Fruit fly (Drosophila melanogaster) whole organism, prepupa: Measurements from ENCODE around the gene CG14042.

Source experiments
- Blimp-1 ChIP-seq: fragments of 200-800 bp; sonication (Bioruptor generic); optimal IDR thresholded peaks from 3 replicates; lab custom pipeline; 2017; ENCODE audit warnings: missing biosample characterization, missing genetic modification characterization, mild to moderate bottlenecking, moderate library complexity, missing genetic modification reagents
- CG10631 ChIP-seq: fragments of 200-800 bp; sonication (Bioruptor generic); optimal IDR thresholded peaks from 2 replicates; lab custom pipeline; 2016; ENCODE audit warnings: missing biosample characterization, missing genetic modification characterization
- CG10669 ChIP-seq: fragments of 200-800 bp; sonication (Bioruptor generic); optimal IDR thresholded peaks from 3 replicates; lab custom pipeline; 2018; ENCODE audit warnings: missing biosample characterization, mild to moderate bottlenecking, missing genetic modification characterization, moderate library complexity
- CG11762 ChIP-seq: fragments of 200-800 bp; sonication (Bioruptor generic); optimal IDR thresholded peaks from 3 replicates; lab custom pipeline; 2016; ENCODE audit warnings: missing biosample characterization, missing genetic modification characterization; ENCODE audit not compliant: insufficient read depth
- CG1621 ChIP-seq: fragments of 200-800 bp; sonication (Bioruptor generic); optimal IDR thresholded peaks from 3 replicates; lab custom pipeline; 2018; ENCODE audit warnings: missing biosample characterization, mild to moderate bottlenecking, missing genetic modification characterization
- CG16779 ChIP-seq: fragments of 200-800 bp; sonication (Bioruptor generic); optimal IDR thresholded peaks from 3 replicates; lab custom pipeline; 2017; ENCODE audit warnings: missing biosample characterization, mild to moderate bottlenecking, missing genetic modification characterization
- CG31627 ChIP-seq: fragments of 200-800 bp; sonication (Bioruptor generic); optimal IDR thresholded peaks from 3 replicates; lab custom pipeline; 2016; ENCODE audit warnings: missing biosample characterization, missing genetic modification characterization
- CG32006 ChIP-seq: fragments of 200-800 bp; sonication (Bioruptor generic); optimal IDR thresholded peaks from 3 replicates; lab custom pipeline; 2017; ENCODE audit warnings: missing biosample characterization, mild to moderate bottlenecking, missing genetic modification characterization
- CG4318 ChIP-seq: fragments of 200-800 bp; sonication (Bioruptor generic); optimal IDR thresholded peaks from 3 replicates; lab custom pipeline; 2017; ENCODE audit warnings: missing biosample characterization, mild to moderate bottlenecking, missing genetic modification characterization
- CG6276 ChIP-seq: fragments of 200-800 bp; sonication (Bioruptor generic); optimal IDR thresholded peaks from 2 replicates; lab custom pipeline; 2017; ENCODE audit warnings: missing biosample characterization, mild to moderate bottlenecking, missing genetic modification characterization
- CG6792 ChIP-seq: fragments of 200-800 bp; sonication (Bioruptor generic); optimal IDR thresholded peaks from 3 replicates; lab custom pipeline; 2016; ENCODE audit warnings: missing biosample characterization, missing genetic modification characterization
- CG6854 ChIP-seq: fragments of 200-800 bp; sonication (Bioruptor generic); optimal IDR thresholded peaks from 2 replicates; lab custom pipeline; 2017; ENCODE audit warnings: missing biosample characterization, mild to moderate bottlenecking, missing genetic modification characterization
- CG7368 ChIP-seq: fragments of 200-800 bp; sonication (Bioruptor generic); optimal IDR thresholded peaks from 3 replicates; lab custom pipeline; 2016; ENCODE audit warnings: missing biosample characterization, missing genetic modification characterization
- CG8319 ChIP-seq: fragments of 200-800 bp; sonication (Bioruptor generic); optimal IDR thresholded peaks from 3 replicates; lab custom pipeline; 2016; ENCODE audit warnings: missing biosample characterization, missing genetic modification characterization
- CG9139 ChIP-seq: fragments of 200-800 bp; sonication (Bioruptor generic); optimal IDR thresholded peaks from 3 replicates; lab custom pipeline; 2017; ENCODE audit warnings: missing biosample characterization, mild to moderate bottlenecking, missing genetic modification characterization
- Eip78C ChIP-seq: fragments of 200-800 bp; sonication (Bioruptor generic); peaks from one replicate; lab custom pipeline; 2016; ENCODE audit warnings: missing biosample characterization, missing genetic modification characterization
- Eip93F ChIP-seq: fragments of 200-800 bp; sonication (Bioruptor generic); optimal IDR thresholded peaks from 2 replicates; lab custom pipeline; 2016; ENCODE audit warnings: missing biosample characterization, mild to moderate bottlenecking, missing genetic modification characterization
- Gug ChIP-seq: fragments of 200-800 bp; sonication (Bioruptor generic); IDR thresholded peaks from 2 replicates; pipeline ENCODE4 v1.3.6; 2022; ENCODE audit warnings: missing biosample characterization, missing genetic modification characterization
- Hr38 ChIP-seq: sonication (Bioruptor generic); optimal IDR thresholded peaks from 2 replicates; lab custom pipeline; 2016; ENCODE audit warnings: missing biosample characterization, missing genetic modification characterization
- Hr39 ChIP-seq: fragments of 200-800 bp; sonication (Bioruptor generic); optimal IDR thresholded peaks from 2 replicates; lab custom pipeline; 2016; ENCODE audit warnings: missing biosample characterization, missing genetic modification characterization
- Hr4 ChIP-seq: fragments of 200-800 bp; sonication (Bioruptor generic); optimal IDR thresholded peaks from 3 replicates; lab custom pipeline; 2016; ENCODE audit warnings: missing biosample characterization, missing genetic modification characterization
- Lpt ChIP-seq: fragments of 200-800 bp; sonication (Bioruptor generic); optimal IDR thresholded peaks from 3 replicates; lab custom pipeline; 2016; ENCODE audit warnings: missing biosample characterization, missing genetic modification characterization
- OdsH ChIP-seq: fragments of 200-800 bp; sonication (Bioruptor generic); optimal IDR thresholded peaks from 3 replicates; lab custom pipeline; 2016; ENCODE audit warnings: missing biosample characterization, missing genetic modification characterization
- Smox ChIP-seq: fragments of 200-800 bp; sonication (Bioruptor generic); optimal IDR thresholded peaks from 3 replicates; lab custom pipeline; 2016; ENCODE audit warnings: missing biosample characterization, missing genetic modification characterization
- Sox102F ChIP-seq: fragments of 200-800 bp; sonication (Bioruptor generic); optimal IDR thresholded peaks from 2 replicates; lab custom pipeline; 2016; ENCODE audit warnings: missing biosample characterization, mild to moderate bottlenecking, missing genetic modification characterization
- Sox14 ChIP-seq: fragments of 200-800 bp; sonication (Bioruptor generic); optimal IDR thresholded peaks from 3 replicates; lab custom pipeline; 2016; ENCODE audit warnings: missing biosample characterization, missing genetic modification characterization
- Sox15 ChIP-seq: fragments of 200-800 bp; sonication (Bioruptor generic); optimal IDR thresholded peaks from 3 replicates; lab custom pipeline; 2016; ENCODE audit warnings: missing biosample characterization, missing genetic modification characterization
- achi ChIP-seq: fragments of 200-800 bp; sonication (Bioruptor generic); optimal IDR thresholded peaks from 3 replicates; lab custom pipeline; 2016; ENCODE audit warnings: missing biosample characterization, missing genetic modification characterization
- acj6 ChIP-seq: fragments of 200-800 bp; sonication (Bioruptor generic); optimal IDR thresholded peaks from 3 replicates; lab custom pipeline; 2016; ENCODE audit warnings: missing biosample characterization, missing genetic modification characterization
- cyc ChIP-seq: fragments of 200-800 bp; sonication (Bioruptor generic); optimal IDR thresholded peaks from 3 replicates; lab custom pipeline; 2016; ENCODE audit warnings: missing biosample characterization, missing genetic modification characterization
- dsx ChIP-seq: fragments of 200-800 bp; optimal IDR thresholded peaks from 3 replicates; lab custom pipeline; 2019; ENCODE audit warnings: missing biosample characterization, mild to moderate bottlenecking, missing genetic modification characterization, moderate library complexity; ENCODE audit not compliant: poor library complexity, severe bottlenecking
- eg ChIP-seq: fragments of 200-800 bp; sonication (Bioruptor generic); IDR thresholded peaks from 3 replicates; pipeline ENCODE4 v1.3.6; 2022; ENCODE audit warnings: missing biosample characterization, missing genetic modification characterization
- esn ChIP-seq: fragments of 200-800 bp; sonication (Bioruptor generic); optimal IDR thresholded peaks from 2 replicates; lab custom pipeline; 2016; ENCODE audit warnings: missing biosample characterization, mild to moderate bottlenecking, missing genetic modification characterization, moderate library complexity
- fd85E ChIP-seq: fragments of 200-800 bp; sonication (Bioruptor generic); optimal IDR thresholded peaks from 3 replicates; lab custom pipeline; 2016; ENCODE audit warnings: missing biosample characterization, missing genetic modification characterization
- fkh ChIP-seq: fragments of 200-800 bp; sonication (Bioruptor generic); optimal IDR thresholded peaks from 3 replicates; lab custom pipeline; 2017; ENCODE audit warnings: missing biosample characterization, mild to moderate bottlenecking, missing genetic modification characterization, moderate library complexity
- lz ChIP-seq: fragments of 200-800 bp; sonication (Bioruptor generic); optimal IDR thresholded peaks from 3 replicates; lab custom pipeline; 2016; ENCODE audit warnings: missing biosample characterization, missing genetic modification characterization
- salr ChIP-seq, 2 experiments: fragments of 200-800 bp; sonication (Bioruptor generic); optimal IDR thresholded peaks; 3 replicates each; lab custom pipeline; 2016 to 2018; ENCODE audit warnings: missing biosample characterization in 2 of 2, missing genetic modification characterization in 2 of 2, mild to moderate bottlenecking in 1 of 2
- spab ChIP-seq: fragments of 200-800 bp; sonication (Bioruptor generic); optimal IDR thresholded peaks from 2 replicates; lab custom pipeline; 2017; ENCODE audit warnings: missing biosample characterization, mild to moderate bottlenecking, missing genetic modification characterization, missing genetic modification reagents
- svp ChIP-seq: fragments of 200-800 bp; sonication (Bioruptor generic); peaks from one replicate; lab custom pipeline; 2016; ENCODE audit warnings: missing biosample characterization, missing genetic modification characterization
- topi ChIP-seq: fragments of 200-800 bp; sonication (Bioruptor generic); optimal IDR thresholded peaks from 3 replicates; lab custom pipeline; 2016; ENCODE audit warnings: missing biosample characterization, missing genetic modification characterization
- vri ChIP-seq: fragments of 200-800 bp; sonication (Bioruptor generic); optimal IDR thresholded peaks from 3 replicates; lab custom pipeline; 2016; ENCODE audit warnings: missing biosample characterization, mild to moderate bottlenecking, missing genetic modification characterization

Gene CG14042

DNA sequence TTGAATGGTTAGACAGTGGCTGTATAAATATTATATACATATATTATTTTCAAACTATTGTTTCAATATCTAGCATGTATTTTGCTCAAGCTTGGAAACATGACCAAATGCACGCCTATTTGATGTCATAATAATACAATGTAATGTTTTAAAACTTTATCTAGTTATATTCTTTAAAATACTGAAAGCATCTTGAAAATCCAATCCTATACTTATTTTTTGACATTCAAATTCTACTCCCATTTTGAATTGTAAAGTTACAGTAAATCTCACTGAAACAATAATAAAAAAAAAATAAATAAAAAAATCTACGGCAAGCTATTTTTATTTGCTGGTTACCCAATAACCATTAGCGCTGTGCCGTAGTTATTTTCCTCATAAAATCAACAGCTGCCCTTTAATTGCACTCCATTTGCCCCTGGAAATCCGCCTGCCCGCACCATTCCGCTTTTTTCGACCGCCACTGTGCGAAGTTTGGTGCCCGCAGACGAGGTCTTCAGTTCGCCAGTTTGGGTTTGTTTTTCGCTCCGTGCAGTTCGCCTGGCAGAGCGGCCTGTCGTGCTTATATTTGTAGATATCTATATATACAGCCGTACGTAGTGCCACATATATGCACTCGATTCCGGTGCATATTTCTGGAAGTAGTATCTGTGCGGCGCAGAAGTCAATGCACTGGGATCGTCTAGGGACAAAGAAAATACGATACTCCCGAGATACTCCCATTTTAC is 7.5 kb downstream of the CG14042 start (continued):
- no peak for TF ChIP-seq CG8319
- peak; percentile 2 for TF ChIP-seq CG6854 (GFP tag; lab: Kevin White, UChicago)
- TF ChIP-seq lz (GFP tag; lab: Kevin White, UChicago) = peak; percentile 40
- TF ChIP-seq esn = peak; percentile 60
- TF ChIP-seq CG7368 (GFP tag; lab: Kevin White, UChicago) = no peak
- peak; percentile 49 for TF ChIP-seq CG4318 (GFP tag; lab: Kevin White, UChicago)
- peak; percentile 66 for TF ChIP-seq Sox14 (GFP tag; lab: Kevin White, UChicago)
- TF ChIP-seq CG10631 (GFP tag; lab: Kevin White, UChicago) = peak; percentile 57
- TF ChIP-seq Hr4 (GFP tag; lab: Kevin White, UChicago) = peak; percentile 63
- TF ChIP-seq CG9139 (GFP tag; lab: Kevin White, UChicago) = peak; percentile 7
- peak; percentile 70 for TF ChIP-seq CG32006 (GFP tag; lab: Kevin White, UChicago)
- peak; percentile 29 for TF ChIP-seq CG10669
- no peak for TF ChIP-seq spab (GFP tag; lab: Kevin White, UChicago)
- TF ChIP-seq svp (GFP tag; lab: Kevin White, UChicago) = peak; percentile 87
- peak; percentile 65 for TF ChIP-seq OdsH
- TF ChIP-seq CG31627 (GFP tag; lab: Kevin White, UChicago) = peak; percentile 40
- peak; percentile 37 for TF ChIP-seq Hr39
- TF ChIP-seq fd85E (GFP tag; lab: Kevin White, UChicago) = peak; percentile 14
- TF ChIP-seq Blimp-1 (GFP tag; lab: Kevin White, UChicago) = no peak
- TF ChIP-seq eg (GFP tag; lab: Robert Waterston, UW) = peak; percentile 79
- no peak for TF ChIP-seq Hr38 (GFP tag; lab: Kevin White, UChicago)
- peak; percentile 11 for TF ChIP-seq CG6792 (GFP tag; lab: Kevin White, UChicago)
- TF ChIP-seq Lpt (GFP tag; lab: Kevin White, UChicago) = peak; percentile 33
- peak; percentile 36 for TF ChIP-seq acj6 (GFP tag; lab: Kevin White, UChicago)
- peak; percentile 58 for TF ChIP-seq achi (GFP tag; lab: Kevin White, UChicago)
- TF ChIP-seq vri = peak; percentile 97
- TF ChIP-seq cyc (GFP tag; lab: Kevin White, UChicago) = peak; percentile 40

- TF ChIP-seq Eip78C (GFP tag; lab: Kevin White, UChicago) (peak; percentile 32), Sox15 (no peak), CG11762 (no peak), esn (no peak), OdsH (no peak)
- TF ChIP-seq, all 60 proteins: peak for 1
Observed at dm6 chr2L:5046261-5046660, 8.8 kb downstream of the CG14042 start.

DNA sequence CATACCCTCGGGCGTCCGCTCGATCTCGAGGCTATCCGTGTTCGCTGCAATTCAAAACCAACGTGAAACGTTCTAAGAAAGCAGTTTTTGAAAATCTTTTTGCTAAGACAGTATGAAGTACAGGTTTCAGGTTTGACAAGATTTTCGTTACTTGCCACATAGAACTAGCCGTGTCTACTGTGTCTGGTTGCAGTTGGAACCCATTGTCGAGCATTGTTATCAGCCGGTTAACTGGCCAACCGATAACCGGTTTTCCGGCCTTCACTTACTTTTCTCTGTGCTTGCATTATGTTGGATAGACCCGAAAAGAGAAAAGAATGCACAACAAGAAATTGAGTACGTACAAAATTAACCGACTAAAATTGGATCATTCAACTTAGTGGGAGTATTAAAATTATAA is 12.5 kb downstream of the CG14042 start:
- TF ChIP-seq CG32006 (GFP tag; lab: Kevin White, UChicago) (peak; percentile 37), CG1621 (peak; percentile 58), CG6276 (GFP tag; lab: Kevin White, UChicago) (peak; percentile 18), Sox15 (no peak)

DNA sequence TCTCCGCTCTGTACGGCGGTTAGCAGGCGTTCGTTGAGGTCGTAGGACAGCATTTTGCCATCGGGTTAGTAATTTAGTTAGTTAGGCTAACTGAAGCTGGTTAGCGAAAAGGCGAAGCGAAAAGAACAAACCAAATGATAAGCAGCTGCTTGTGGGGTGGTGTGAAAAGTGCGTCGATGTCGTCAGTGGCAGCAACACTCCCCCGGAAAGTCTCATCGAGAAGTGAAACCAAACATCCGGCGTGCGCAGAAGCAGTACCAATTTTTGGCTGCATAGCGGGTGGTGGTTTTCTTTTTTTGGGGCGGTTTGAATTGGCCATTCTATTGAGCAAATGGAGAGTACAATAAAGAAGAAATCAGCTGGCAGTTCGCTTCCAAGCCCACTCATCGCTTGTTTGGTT is 13.3 kb downstream of the CG14042 start, which contains the start of gene CG9121:
TSS of gene CG9121 (minus strand) at position 238 of the 400 bp plus-strand sequence.
- TF ChIP-seq Eip78C (GFP tag; lab: Kevin White, UChicago) (peak; percentile 8), Sox14 (GFP tag; lab: Kevin White, UChicago) (no peak)
- TF ChIP-seq, all 60 proteins: peak for 1

DNA sequence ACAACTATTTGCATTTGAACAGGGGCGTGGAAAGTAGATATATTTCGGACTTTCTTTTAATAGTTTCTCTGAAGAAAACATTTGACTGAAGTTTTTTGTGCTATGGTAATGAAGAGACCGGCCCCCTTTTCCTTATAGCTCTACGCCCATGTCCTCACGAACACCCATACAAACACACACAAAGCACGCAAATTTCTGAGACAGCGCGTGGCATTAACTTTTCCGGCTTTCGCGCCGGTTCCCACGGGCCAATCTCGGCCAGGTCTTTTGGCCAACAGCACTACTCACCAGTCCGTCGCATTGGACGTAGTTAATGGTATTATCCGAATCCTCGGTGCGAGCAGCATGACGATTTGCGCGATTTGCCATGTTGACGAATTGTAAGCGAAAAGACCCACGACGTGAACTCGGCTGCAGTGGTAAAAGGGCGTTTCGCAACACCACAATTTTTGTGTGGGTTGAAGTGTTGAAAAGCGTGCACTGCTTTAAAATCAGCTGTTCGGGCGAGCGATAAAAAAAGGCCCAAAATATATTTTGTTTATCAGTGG is 14.9 kb downstream of the CG14042 start, which contains the start of gene senju:
TSS of gene senju (plus strand) at position 477 of the 548 bp plus-strand sequence.
- peak; percentile 86 for TF ChIP-seq Sox102F (GFP tag; lab: Kevin White, UChicago)
- TF ChIP-seq spab (GFP tag; lab: Kevin White, UChicago) = peak; percentile 75
- peak; percentile 66 to 67 for TF ChIP-seq salr (GFP tag; optimal IDR thresholded peaks at IDR 0.05; lab: Kevin White, UChicago)
- TF ChIP-seq Lpt (GFP tag; lab: Kevin White, UChicago) = peak; percentile 79
- TF ChIP-seq Eip93F (GFP tag; lab: Kevin White, UChicago) = no peak
- TF ChIP-seq CG16779 (tag; lab: Kevin White, UChicago) = peak; percentile 58
- TF ChIP-seq fkh (GFP tag; lab: Kevin White, UChicago) = peak; percentile 83
- TF ChIP-seq topi = peak; percentile 86
- TF ChIP-seq Hr38 (GFP tag; lab: Kevin White, UChicago) = peak; percentile 29
- TF ChIP-seq Smox = peak; percentile 84
- TF ChIP-seq Sox14 (GFP tag; lab: Kevin White, UChicago) = peak; percentile 91
- TF ChIP-seq acj6 (GFP tag; lab: Kevin White, UChicago) = peak; percentile 86
- TF ChIP-seq OdsH = peak; percentile 88
- TF ChIP-seq dsx (GFP tag; lab: Kevin White, UChicago) = peak; percentile 59
- TF ChIP-seq CG6792 (GFP tag; lab: Kevin White, UChicago) = peak; percentile 90
- TF ChIP-seq CG31627 (GFP tag; lab: Kevin White, UChicago) = peak; percentile 89
- no peak for TF ChIP-seq CG6276 (GFP tag; lab: Kevin White, UChicago)
- TF ChIP-seq fd85E (GFP tag; lab: Kevin White, UChicago) = peak; percentile 76
- peak; percentile 93 for TF ChIP-seq svp (GFP tag; lab: Kevin White, UChicago)
- TF ChIP-seq Gug (GFP tag; lab: Robert Waterston, UW) = peak; percentile 61
